Fruit fly (Drosophila melanogaster) whole organism, embryonic: ENCODE data around the gene IntS10.

Source experiments
- Ada2b ChIP-seq: fragments of 200-800 bp; sonication (Bioruptor generic); IDR thresholded peaks from 2 replicates; pipeline ENCODE4 v1.3.6; 2022; ENCODE audit warnings: missing biosample characterization, missing genetic modification characterization
- Blimp-1 ChIP-seq: fragments of 200-800 bp; sonication (Bioruptor generic); optimal IDR thresholded peaks from 3 replicates; lab custom pipeline; 2018; ENCODE audit warnings: missing biosample characterization, missing genetic modification characterization, mild to moderate bottlenecking, moderate library complexity, missing genetic modification reagents
- Bteb2 ChIP-seq: fragments of 200-800 bp; sonication (Bioruptor generic); optimal IDR thresholded peaks from 2 replicates; lab custom pipeline; 2016; ENCODE audit warnings: missing biosample characterization, missing genetic modification characterization
- C15 ChIP-seq: fragments of 200-800 bp; sonication (Bioruptor generic); IDR thresholded peaks from 3 replicates; pipeline ENCODE4 v1.3.6; 2022; ENCODE audit warnings: missing biosample characterization, missing genetic modification characterization
- CG1024 ChIP-seq: fragments of 200-800 bp; sonication (Bioruptor generic); IDR thresholded peaks from 2 replicates; pipeline ENCODE4 v1.3.6; 2022; ENCODE audit warnings: missing biosample characterization, missing genetic modification characterization
- CG10431 ChIP-seq: fragments of 200-800 bp; sonication (Bioruptor generic); optimal IDR thresholded peaks from 3 replicates; lab custom pipeline; 2018; ENCODE audit warnings: missing biosample characterization, mild to moderate bottlenecking, missing genetic modification characterization
- CG10979 ChIP-seq: fragments of 200-800 bp; sonication (Bioruptor generic); optimal IDR thresholded peaks from 2 replicates; lab custom pipeline; 2018; ENCODE audit warnings: missing biosample characterization, mild to moderate bottlenecking, missing genetic modification characterization, moderate library complexity
- CG11696 ChIP-seq: fragments of 200-800 bp; sonication (Bioruptor generic); IDR thresholded peaks from 2 replicates; pipeline ENCODE4 v1.3.6; 2022; ENCODE audit warnings: missing biosample characterization, missing genetic modification characterization
- CG12219 ChIP-seq: fragments of 200-800 bp; sonication (Bioruptor generic); optimal IDR thresholded peaks from 3 replicates; lab custom pipeline; 2018; ENCODE audit warnings: missing biosample characterization, mild to moderate bottlenecking, missing genetic modification characterization
- CG14050 ChIP-seq: fragments of 200-800 bp; sonication (Bioruptor generic); IDR thresholded peaks from 3 replicates; pipeline ENCODE4 v1.3.6; 2022; ENCODE audit warnings: missing biosample characterization, missing genetic modification characterization
- CG15269 ChIP-seq: fragments of 200-800 bp; sonication (Bioruptor generic); optimal IDR thresholded peaks from 2 replicates; lab custom pipeline; 2018; ENCODE audit warnings: missing biosample characterization, mild to moderate bottlenecking, missing genetic modification characterization, moderate library complexity
- CG1647 ChIP-seq: fragments of 200-800 bp; sonication (Bioruptor generic); optimal IDR thresholded peaks from 3 replicates; lab custom pipeline; 2016; ENCODE audit warnings: missing biosample characterization, missing genetic modification characterization
- CG17359 ChIP-seq: fragments of 200-800 bp; sonication (Bioruptor generic); optimal IDR thresholded peaks from 3 replicates; lab custom pipeline; 2018; ENCODE audit warnings: missing biosample characterization, mild to moderate bottlenecking, missing genetic modification characterization, moderate library complexity
- CG17912 ChIP-seq: fragments of 200-800 bp; sonication (Bioruptor generic); optimal IDR thresholded peaks from 2 replicates; lab custom pipeline; 2018; ENCODE audit warnings: missing biosample characterization, mild to moderate bottlenecking, missing genetic modification characterization
- CG18262 ChIP-seq: fragments of 200-800 bp; optimal IDR thresholded peaks from 3 replicates; lab custom pipeline; 2019; ENCODE audit warnings: missing biosample characterization, mild to moderate bottlenecking, missing genetic modification characterization, moderate library complexity
- CG2875 ChIP-seq: fragments of 200-800 bp; sonication (Bioruptor generic); optimal IDR thresholded peaks from 2 replicates; lab custom pipeline; 2017; ENCODE audit warnings: missing biosample characterization, mild to moderate bottlenecking, missing genetic modification characterization, missing genetic modification reagents
- CG42726 ChIP-seq: fragments of 200-800 bp; sonication (Bioruptor generic); IDR thresholded peaks from 2 replicates; pipeline ENCODE4 v1.3.6; 2022; ENCODE audit warnings: missing biosample characterization, missing genetic modification characterization; ENCODE audit not compliant: partially characterized antibody
- CG4820 ChIP-seq: fragments of 200-800 bp; sonication (Bioruptor generic); optimal IDR thresholded peaks from 3 replicates; lab custom pipeline; 2016; ENCODE audit warnings: missing biosample characterization, missing genetic modification characterization
- CG6654 ChIP-seq: fragments of 200-800 bp; sonication (Bioruptor generic); optimal IDR thresholded peaks from 2 replicates; lab custom pipeline; 2017; ENCODE audit warnings: missing biosample characterization, mild to moderate bottlenecking, missing genetic modification characterization
- CG8089 ChIP-seq: fragments of 200-800 bp; sonication (Bioruptor generic); optimal IDR thresholded peaks from 3 replicates; lab custom pipeline; 2016; ENCODE audit warnings: missing biosample characterization, missing genetic modification characterization
- CG8281 ChIP-seq: fragments of 200-800 bp; sonication (Bioruptor generic); optimal IDR thresholded peaks from 2 replicates; lab custom pipeline; 2018; ENCODE audit warnings: missing biosample characterization, mild to moderate bottlenecking, missing genetic modification characterization, moderate library complexity
- CG9932 ChIP-seq: fragments of 200-800 bp; sonication (Bioruptor generic); IDR thresholded peaks from 2 replicates; pipeline ENCODE4 v1.3.6; 2022; ENCODE audit warnings: missing biosample characterization, missing genetic modification characterization
- CkIIα-i1 ChIP-seq: fragments of 200-800 bp; sonication (Bioruptor generic); IDR thresholded peaks from 2 replicates; pipeline ENCODE4 v1.3.6; 2022; ENCODE audit warnings: missing biosample characterization, missing genetic modification characterization
- Fer2 ChIP-seq: fragments of 200-800 bp; sonication (Bioruptor generic); optimal IDR thresholded peaks from 2 replicates; lab custom pipeline; 2018; ENCODE audit warnings: missing biosample characterization, mild to moderate bottlenecking, missing genetic modification characterization, moderate library complexity
- MESR4 ChIP-seq: fragments of 200-800 bp; sonication (Bioruptor generic); optimal IDR thresholded peaks from 2 replicates; lab custom pipeline; 2018; ENCODE audit warnings: missing biosample characterization, mild to moderate bottlenecking, missing genetic modification characterization, moderate library complexity
- Nf-YC ChIP-seq: fragments of 200-800 bp; optimal IDR thresholded peaks from 3 replicates; lab custom pipeline; 2019; ENCODE audit warnings: missing biosample characterization, mild to moderate bottlenecking, missing genetic modification characterization, moderate library complexity
- Oaz ChIP-seq: fragments of 200-800 bp; sonication (Bioruptor generic); IDR thresholded peaks from 2 replicates; pipeline ENCODE4 v1.3.6; 2022; ENCODE audit warnings: missing biosample characterization, missing genetic modification characterization
- Sry-δ ChIP-seq: fragments of 200-800 bp; sonication (Bioruptor generic); optimal IDR thresholded peaks from 2 replicates; lab custom pipeline; 2016; ENCODE audit warnings: missing biosample characterization, missing genetic modification characterization
- Usf ChIP-seq: fragments of 200-800 bp; sonication (Bioruptor generic); optimal IDR thresholded peaks from 2 replicates; lab custom pipeline; 2017; ENCODE audit warnings: missing genotype, missing biosample characterization, missing genetic modification characterization
- chn ChIP-seq: fragments of 200-800 bp; sonication (Bioruptor generic); optimal IDR thresholded peaks from 2 replicates; lab custom pipeline; 2016; ENCODE audit warnings: missing biosample characterization, missing genetic modification characterization
- cwo ChIP-seq: fragments of 200-800 bp; sonication (Bioruptor generic); optimal IDR thresholded peaks from 3 replicates; lab custom pipeline; 2017; ENCODE audit warnings: missing biosample characterization, missing genetic modification characterization, mild to moderate bottlenecking, moderate library complexity, missing genetic modification reagents
- dmrt11E ChIP-seq: fragments of 200-800 bp; sonication (Bioruptor generic); optimal IDR thresholded peaks from 3 replicates; lab custom pipeline; 2018; ENCODE audit warnings: missing biosample characterization, mild to moderate bottlenecking, missing genetic modification characterization, moderate library complexity
- ems ChIP-seq: fragments of 200-800 bp; sonication (Bioruptor generic); optimal IDR thresholded peaks from 3 replicates; lab custom pipeline; 2016; ENCODE audit warnings: missing biosample characterization, missing genetic modification characterization
- kah ChIP-seq: fragments of 200-800 bp; sonication (Bioruptor generic); optimal IDR thresholded peaks from 2 replicates; lab custom pipeline; 2018; ENCODE audit warnings: missing biosample characterization, mild to moderate bottlenecking, missing genetic modification characterization
- lola ChIP-seq, 3 experiments: fragments of >200 bp in 2 of 3; fragments of 200-800 bp in 1 of 3; sonication (Bioruptor generic) in 1 of 3; optimal IDR thresholded peaks; 2 replicates each; lab custom pipeline; 2017 to 2019; ENCODE audit warnings: missing biosample characterization in 3 of 3, missing genetic modification characterization in 3 of 3, mild to moderate bottlenecking in 1 of 3, moderate library complexity in 1 of 3
- nerfin-1 ChIP-seq: fragments of 200-800 bp; sonication (Bioruptor generic); optimal IDR thresholded peaks from 3 replicates; lab custom pipeline; 2019; ENCODE audit warnings: missing biosample characterization, mild to moderate bottlenecking, missing genetic modification characterization, moderate library complexity
- pnt ChIP-seq: fragments of 200-800 bp; sonication (Bioruptor generic); optimal IDR thresholded peaks from 3 replicates; lab custom pipeline; 2016; ENCODE audit warnings: missing biosample characterization, missing genetic modification characterization
- prd ChIP-seq, 3 experiments: fragments of >200 bp in 2 of 3; fragments of 200-800 bp in 1 of 3; sonication (Bioruptor generic) in 1 of 3; optimal IDR thresholded peaks in 2 of 3; IDR thresholded peaks in 1 of 3; 2 replicates in 2 of 3; 3 replicates in 1 of 3; pipeline versions ENCODE4 v1.3.6 to Lab custom; 2017 to 2022; ENCODE audit warnings: missing biosample characterization in 1 of 3, missing genetic modification characterization in 1 of 3
- ranshi ChIP-seq: fragments of 200-800 bp; sonication (Bioruptor generic); IDR thresholded peaks from 2 replicates; pipeline ENCODE4 v1.3.6; 2022; ENCODE audit warnings: missing biosample characterization, missing genetic modification characterization
- ro ChIP-seq: fragments of 200-800 bp; sonication (Bioruptor generic); IDR thresholded peaks from 2 replicates; pipeline ENCODE4 v1.3.6; 2022; ENCODE audit warnings: missing biosample characterization, missing genetic modification characterization
- schlank ChIP-seq: fragments of 200-800 bp; sonication (Bioruptor generic); optimal IDR thresholded peaks from 2 replicates; lab custom pipeline; 2018; ENCODE audit warnings: missing biosample characterization, mild to moderate bottlenecking, missing genetic modification characterization
- stc ChIP-seq: fragments of 200-800 bp; sonication (Bioruptor generic); IDR thresholded peaks from 2 replicates; pipeline ENCODE4 v1.3.6; 2022; ENCODE audit warnings: missing biosample characterization, missing genetic modification characterization
- trem ChIP-seq: fragments of 200-800 bp; optimal IDR thresholded peaks from 3 replicates; lab custom pipeline; 2019; ENCODE audit warnings: missing biosample characterization, mild to moderate bottlenecking, missing genetic modification characterization, moderate library complexity
- twi ChIP-seq: fragments of 200-800 bp; optimal IDR thresholded peaks from 2 replicates; lab custom pipeline; 2019; ENCODE audit warnings: missing biosample characterization, mild to moderate bottlenecking, missing genetic modification characterization, moderate library complexity
- unpg ChIP-seq: fragments of 200-800 bp; sonication (Bioruptor generic); optimal IDR thresholded peaks from 3 replicates; lab custom pipeline; 2018; ENCODE audit warnings: missing biosample characterization, mild to moderate bottlenecking, missing genetic modification characterization, moderate library complexity
- vfl ChIP-seq: fragments of 200-800 bp; sonication (Bioruptor generic); optimal IDR thresholded peaks from 2 replicates; lab custom pipeline; 2016; ENCODE audit warnings: missing biosample characterization, missing genetic modification characterization
- vnd ChIP-seq: fragments of 200-800 bp; sonication (Bioruptor generic); IDR thresholded peaks from 3 replicates; pipeline ENCODE4 v1.3.6; 2022; ENCODE audit warnings: missing biosample characterization, missing genetic modification characterization; ENCODE audit not compliant: partially characterized antibody
- wek ChIP-seq: fragments of 200-800 bp; sonication (Bioruptor generic); optimal IDR thresholded peaks from 3 replicates; lab custom pipeline; 2018; ENCODE audit warnings: missing biosample characterization, mild to moderate bottlenecking, missing genetic modification characterization, moderate library complexity
- wor ChIP-seq: fragments of 200-800 bp; sonication (Bioruptor generic); IDR thresholded peaks from 2 replicates; pipeline ENCODE4 v1.3.6; 2022; ENCODE audit warnings: missing biosample characterization, missing genetic modification characterization

The IntS10 gene

dm6 chr3L:3771406-3771935, 35.0 kb upstream of the IntS10 start (continued):
- TF ChIP-seq kah (GFP tag; lab: Kevin White, UChicago) (peak; percentile 29), Bteb2 (GFP tag; lab: Kevin White, UChicago) (no peak), CG10431 (GFP tag; lab: Kevin White, UChicago) (no peak), twi (tag; lab: Kevin White, UChicago) (peak; percentile 45), CG12219 (GFP tag; lab: Kevin White, UChicago) (peak; percentile 50), pnt (no peak), dmrt11E (no peak), nerfin-1 (tag; lab: Kevin White, UChicago) (peak; percentile 6), CG18262 (tag; lab: Kevin White, UChicago) (peak; percentile 52), lola (GFP tag; optimal IDR thresholded peaks at IDR 0.05; lab: Kevin White, UChicago) (peak in 1 of 3 experiments; percentile 4), Ada2b (GFP tag; lab: Robert Waterston, UW) (peak; percentile 92), stc (peak; percentile 84), ems (peak; percentile 36), CG11696 (peak; percentile 73), cwo (GFP tag; lab: Kevin White, UChicago) (no peak), CG15269 (peak; percentile 93), CG6654 (no peak), CG8089 (GFP tag; lab: Kevin White, UChicago) (no peak), Blimp-1 (peak; percentile 48), CG10979 (peak; percentile 25), wor (peak; percentile 56), CkIIα-i1 (no peak), vfl (GFP tag; lab: Kevin White, UChicago) (no peak), chn (GFP tag; lab: Kevin White, UChicago) (no peak), CG42726 (GFP tag; lab: Robert Waterston, UW) (no peak), CG1024 (GFP tag; lab: Robert Waterston, UW) (peak; percentile 37; the same call in 1 of the 2 replicates), C15 (GFP tag; lab: Robert Waterston, UW) (peak; percentile 75; the same call in 2 of the 3 replicates), Sry-δ (GFP tag; lab: Kevin White, UChicago) (no peak), Oaz (GFP tag; lab: Robert Waterston, UW) (peak; percentile 49), CG4820 (no peak), wek (GFP tag; lab: Kevin White, UChicago) (no peak), Fer2 (peak; percentile 58), Usf (GFP tag; lab: Kevin White, UChicago) (no peak), CG2875 (peak; percentile 22), unpg (GFP tag; lab: Kevin White, UChicago) (peak; percentile 79), ro (GFP tag; lab: Robert Waterston, UW) (peak; percentile 52; the same call in 1 of the 2 replicates), CG9932 (peak; percentile 89), CG8281 (tag; lab: Kevin White, UChicago) (peak; percentile 25), MESR4 (GFP tag; lab: Kevin White, UChicago) (no peak), schlank (tag; lab: Kevin White, UChicago) (no peak), vnd (GFP tag; lab: Robert Waterston, UW) (no peak), CG14050 (peak; percentile 66; the same call in 2 of the 3 replicates), CG1647 (GFP tag; lab: Kevin White, UChicago) (no peak), prd (optimal IDR thresholded peaks at IDR 0.05; lab: Kevin White, UChicago) (no peak), prd (GFP tag; IDR thresholded peaks at IDR 0.05; lab: Robert Waterston, UW) (peak; percentile 83), CG17912 (GFP tag; lab: Kevin White, UChicago) (no peak), CG17359 (tag; lab: Kevin White, UChicago) (peak; percentile 75), ranshi (GFP tag; lab: Robert Waterston, UW) (peak; percentile 89), Nf-YC (tag; lab: Kevin White, UChicago) (peak; percentile 52), trem (tag; lab: Kevin White, UChicago) (no peak)
